Fruit fly (Drosophila melanogaster) Kc167 (cell line): ENCODE results near the gene CG43407.

Experiments
- Myc ChIP-seq: fragments of >200 bp; optimal IDR thresholded peaks from 2 replicates; lab custom pipeline; 2017; ENCODE audit warnings: missing external identifiers
- h ChIP-seq: fragments of >200 bp; optimal IDR thresholded peaks from 3 replicates; lab custom pipeline; 2018; ENCODE audit warnings: missing external identifiers

dm6 chr3L:19048761-19049160, 4.4 kb downstream of the CG43407 start:
- TF ChIP-seq Myc (lab: Kevin White, UChicago) (no peak), h (lab: Kevin White, UChicago) (no peak)
